Worm (Caenorhabditis elegans): ENCODE data around the gene T23F6.3.

The T23F6.3 gene

ce11 chrIV:12724641-12725040 lies at the start of gene T23F6.3, which contains the start of gene rbd-1 (continued):
- no peak for TF ChIP-seq gmeb-2 (tag; optimal IDR thresholded peaks at IDR 0.05)
- peak; percentile 49 for TF ChIP-seq unc-55 (GFP tag; optimal IDR thresholded peaks at IDR 0.05)
- TF ChIP-seq npax-4 (tag; optimal IDR thresholded peaks at IDR 0.05), result no peak
- TF ChIP-seq unc-42 (tag; optimal IDR thresholded peaks at IDR 0.05), result peak; percentile 73
- 0 out of 2 replicates have a peak, but pooled peaks have one; percentile 12 for TF ChIP-seq unc-3 (GFP tag; conservative IDR thresholded peaks at IDR 0.05)
- TF ChIP-seq unc-3 (tag; optimal IDR thresholded peaks at IDR 0.05), result peak; percentile 35
- no peak for TF ChIP-seq sdc-2 (tag; optimal IDR thresholded peaks at IDR 0.05)
- TF ChIP-seq rnt-1 (tag; optimal IDR thresholded peaks at IDR 0.05), result peak; percentile 72
- TF ChIP-seq ceh-9 (tag; optimal IDR thresholded peaks at IDR 0.05), result no peak
- peak; percentile 70 for TF ChIP-seq nfya-1 (tag; optimal IDR thresholded peaks at IDR 0.05)
- no peak for TF ChIP-seq hlh-8 (tag; optimal IDR thresholded peaks at IDR 0.05)
- no peak for TF ChIP-seq ceh-22 (tag; optimal IDR thresholded peaks at IDR 0.05)
- no peak for TF ChIP-seq hlh-30 (tag; optimal IDR thresholded peaks at IDR 0.05; ENCODE audit: insufficient read depth)
- no peak for TF ChIP-seq odd-2 (tag; optimal IDR thresholded peaks at IDR 0.05)
- no peak for TF ChIP-seq hlh-13 (GFP tag; optimal IDR thresholded peaks at IDR 0.05)

ce11 chrIV:12773519-12773918 lies 49.0 kb upstream of the T23F6.3 start, which contains the start of gene unc-31:
unc-31 (plus strand) TSS chrIV:12773867.
- TF ChIP-seq pha-2 (tag; optimal IDR thresholded peaks at IDR 0.05) (no peak), unc-42 (tag; optimal IDR thresholded peaks at IDR 0.05) (peak; percentile 78), hlh-6 (tag; optimal IDR thresholded peaks at IDR 0.05) (no peak)

- TF ChIP-seq ets-4 (tag; optimal IDR thresholded peaks at IDR 0.05) (no peak), ztf-16 (tag; optimal IDR thresholded peaks at IDR 0.05) (no peak), tbx-7 (tag; optimal IDR thresholded peaks at IDR 0.05) (no peak), hlh-30 (tag; optimal IDR thresholded peaks at IDR 0.05; ENCODE audit: insufficient read depth) (peak; percentile 21), ceh-9 (tag; optimal IDR thresholded peaks at IDR 0.05) (no peak), pha-2 (tag; optimal IDR thresholded peaks at IDR 0.05) (no peak), lim-6 (tag; optimal IDR thresholded peaks at IDR 0.05) (no peak), unc-42 (tag; optimal IDR thresholded peaks at IDR 0.05) (peak; percentile 90), dmd-4 (tag; optimal IDR thresholded peaks at IDR 0.05; ENCODE audit: borderline replicate concordance) (peak; percentile 28), ceh-2 (tag; optimal IDR thresholded peaks at IDR 0.05) (no peak), C38D4.7 (GFP tag; optimal IDR thresholded peaks at IDR 0.05) (no peak), ceh-34 (tag; optimal IDR thresholded peaks at IDR 0.05) (peak; percentile 59), ref-2 (tag; optimal IDR thresholded peaks at IDR 0.05) (peak; percentile 56), eyg-1 (tag; optimal IDR thresholded peaks at IDR 0.05) (no peak), ahr-1 (tag; optimal IDR thresholded peaks at IDR 0.05) (no peak), hlh-15 (tag; optimal IDR thresholded peaks at IDR 0.05) (no peak), unc-86 (tag; optimal IDR thresholded peaks at IDR 0.05) (peak; percentile 25), nhr-11 (tag; optimal IDR thresholded peaks at IDR 0.05) (no peak), sdc-2 (tag; optimal IDR thresholded peaks at IDR 0.05) (no peak), pqm-1 (tag; optimal IDR thresholded peaks at IDR 0.05) (no peak), ama-1 (optimal IDR thresholded peaks at IDR 0.05) (no peak), fkh-6 (tag; optimal IDR thresholded peaks at IDR 0.05) (no peak), pat-9 (tag; optimal IDR thresholded peaks at IDR 0.05) (no peak), sox-4 (tag; optimal IDR thresholded peaks at IDR 0.05) (no peak), K02D7.2 (tag; optimal IDR thresholded peaks at IDR 0.05) (no peak), elt-2 (tag; optimal IDR thresholded peaks at IDR 0.05) (no peak), rnt-1 (tag; optimal IDR thresholded peaks at IDR 0.05) (no peak), ceh-24 (tag; optimal IDR thresholded peaks at IDR 0.05) (no peak), sox-2 (GFP tag; IDR thresholded peaks at IDR 0.05) (no peak), che-1 (tag; optimal IDR thresholded peaks at IDR 0.05) (no peak), K09A11.1 (tag; optimal IDR thresholded peaks at IDR 0.05; ENCODE audit: insufficient read depth) (no peak), F13H6.1 (tag; optimal IDR thresholded peaks at IDR 0.05) (peak; percentile 5), pros-1 (tag; optimal IDR thresholded peaks at IDR 0.05) (peak; percentile 29), fkh-10 (GFP tag; optimal IDR thresholded peaks at IDR 0.05) (peak; percentile 50), npax-4 (tag; optimal IDR thresholded peaks at IDR 0.05) (no peak), pax-1 (tag; optimal IDR thresholded peaks at IDR 0.05) (no peak), pag-3 (tag; optimal IDR thresholded peaks at IDR 0.05; ENCODE audit: borderline replicate concordance) (no peak), T23F11.4 (GFP tag; optimal IDR thresholded peaks at IDR 0.05) (no peak), C08G9.2 (tag; optimal IDR thresholded peaks at IDR 0.05) (peak; percentile 50)
Measured at ce11 chrIV:12771414-12771813, 46.9 kb upstream of the T23F6.3 start.
